Fruit fly (Drosophila melanogaster) whole organism, embryonic: ENCODE data around the gene plx.

Source experiments
- Asciz ChIP-seq: fragments of 200-800 bp; sonication (Bioruptor generic); optimal IDR thresholded peaks from 2 replicates; lab custom pipeline; 2017; ENCODE audit warnings: missing biosample characterization, mild to moderate bottlenecking, missing genetic modification characterization, missing genetic modification reagents
- Atf-2 ChIP-seq: fragments of 200-800 bp; sonication (Bioruptor generic); optimal IDR thresholded peaks from 2 replicates; lab custom pipeline; 2016; ENCODE audit warnings: missing biosample characterization, missing genetic modification characterization
- Atf6 ChIP-seq: fragments of 200-800 bp; sonication (Bioruptor generic); IDR thresholded peaks from 2 replicates; pipeline ENCODE4 v1.3.6; 2022; ENCODE audit warnings: missing biosample characterization, missing genetic modification characterization
- CG10959 ChIP-seq: fragments of 200-800 bp; sonication (Bioruptor generic); IDR thresholded peaks from 2 replicates; pipeline ENCODE4 v1.3.6; 2022; ENCODE audit warnings: missing biosample characterization, missing genetic modification characterization
- CG11723 ChIP-seq: fragments of 200-800 bp; sonication (Bioruptor generic); optimal IDR thresholded peaks from 2 replicates; lab custom pipeline; 2017; ENCODE audit warnings: missing biosample characterization, mild to moderate bottlenecking, missing genetic modification characterization
- CG12071 ChIP-seq: fragments of 200-800 bp; sonication (Bioruptor generic); optimal IDR thresholded peaks from 3 replicates; lab custom pipeline; 2018; ENCODE audit warnings: missing biosample characterization, mild to moderate bottlenecking, missing genetic modification characterization
- CG1233 ChIP-seq: fragments of 200-800 bp; sonication (Bioruptor generic); optimal IDR thresholded peaks from 4 replicates; lab custom pipeline; 2018; ENCODE audit warnings: missing biosample characterization, mild to moderate bottlenecking, missing genetic modification characterization
- CG13624 ChIP-seq: fragments of 200-800 bp; sonication (Bioruptor generic); optimal IDR thresholded peaks from 2 replicates; lab custom pipeline; 2016; ENCODE audit warnings: missing biosample characterization, missing genetic modification characterization
- CG14014 ChIP-seq: fragments of 200-800 bp; sonication (Bioruptor generic); IDR thresholded peaks from 2 replicates; pipeline ENCODE4 v1.3.6; 2022; ENCODE audit warnings: missing biosample characterization, missing genetic modification characterization
- CG14710 ChIP-seq: fragments of 200-800 bp; sonication (Bioruptor generic); optimal IDR thresholded peaks from 3 replicates; lab custom pipeline; 2019; ENCODE audit warnings: missing biosample characterization, mild to moderate bottlenecking, missing genetic modification characterization, moderate library complexity
- CG17328 ChIP-seq: fragments of 200-800 bp; sonication (Bioruptor generic); IDR thresholded peaks from 2 replicates; pipeline ENCODE4 v1.3.6; 2022; ENCODE audit warnings: missing biosample characterization, missing genetic modification characterization
- CG3838 ChIP-seq: fragments of 200-800 bp; sonication (Bioruptor generic); optimal IDR thresholded peaks from 3 replicates; lab custom pipeline; 2016; ENCODE audit warnings: missing biosample characterization, missing genetic modification characterization
- CG42726 ChIP-seq: fragments of 200-800 bp; sonication (Bioruptor generic); IDR thresholded peaks from 2 replicates; pipeline ENCODE4 v1.3.6; 2022; ENCODE audit warnings: missing biosample characterization, missing genetic modification characterization; ENCODE audit not compliant: partially characterized antibody
- CG4707 ChIP-seq: fragments of 200-800 bp; sonication (Bioruptor generic); optimal IDR thresholded peaks from 2 replicates; lab custom pipeline; 2018; ENCODE audit warnings: missing biosample characterization, mild to moderate bottlenecking, missing genetic modification characterization, moderate library complexity
- CG6683 ChIP-seq: fragments of 200-800 bp; sonication (Bioruptor generic); optimal IDR thresholded peaks from 2 replicates; lab custom pipeline; 2017; ENCODE audit warnings: missing biosample characterization, mild to moderate bottlenecking, missing genetic modification characterization, missing genetic modification reagents
- CG6854 ChIP-seq: fragments of 200-800 bp; sonication (Bioruptor generic); optimal IDR thresholded peaks from 3 replicates; lab custom pipeline; 2017; ENCODE audit warnings: missing biosample characterization, mild to moderate bottlenecking, missing genetic modification characterization
- CG7271 ChIP-seq: fragments of 200-800 bp; sonication (Bioruptor generic); optimal IDR thresholded peaks from 2 replicates; lab custom pipeline; 2018; ENCODE audit warnings: missing biosample characterization, mild to moderate bottlenecking, missing genetic modification characterization, moderate library complexity
- CG7786 ChIP-seq: fragments of 200-800 bp; sonication (Bioruptor generic); optimal IDR thresholded peaks from 2 replicates; lab custom pipeline; 2016; ENCODE audit warnings: missing biosample characterization, missing genetic modification characterization
- CG8388 ChIP-seq: fragments of 200-800 bp; sonication (Bioruptor generic); optimal IDR thresholded peaks from 2 replicates; lab custom pipeline; 2019; ENCODE audit warnings: missing biosample characterization, mild to moderate bottlenecking, missing genetic modification characterization, moderate library complexity
- Dad ChIP-seq: fragments of 200-800 bp; sonication (Bioruptor generic); optimal IDR thresholded peaks from 3 replicates; lab custom pipeline; 2016; ENCODE audit warnings: missing biosample characterization, missing genetic modification characterization
- E2f1 ChIP-seq: fragments of 200-800 bp; sonication (Bioruptor generic); IDR thresholded peaks from 2 replicates; pipeline ENCODE4 v1.3.6; 2022; ENCODE audit warnings: missing biosample characterization, missing genetic modification characterization
- Elba2 ChIP-seq: fragments of 200-800 bp; sonication (Bioruptor generic); optimal IDR thresholded peaks from 3 replicates; lab custom pipeline; 2016; ENCODE audit warnings: missing biosample characterization, missing genetic modification characterization
- Ets97D ChIP-seq: fragments of 200-800 bp; sonication (Bioruptor generic); optimal IDR thresholded peaks from 3 replicates; lab custom pipeline; 2016; ENCODE audit warnings: missing biosample characterization, missing genetic modification characterization
- Fer1 ChIP-seq: fragments of 200-800 bp; sonication (Bioruptor generic); optimal IDR thresholded peaks from 2 replicates; lab custom pipeline; 2017; ENCODE audit warnings: missing biosample characterization, mild to moderate bottlenecking, missing genetic modification characterization
- HLH3B ChIP-seq: fragments of 200-800 bp; sonication (Bioruptor generic); IDR thresholded peaks from 2 replicates; pipeline ENCODE4 v1.3.6; 2022; ENCODE audit warnings: missing biosample characterization, missing genetic modification characterization
- HmgZ ChIP-seq: fragments of 200-800 bp; sonication (Bioruptor generic); optimal IDR thresholded peaks from 2 replicates; lab custom pipeline; 2018; ENCODE audit warnings: missing biosample characterization, mild to moderate bottlenecking, missing genetic modification characterization
- Rx ChIP-seq: fragments of 200-800 bp; sonication (Bioruptor generic); IDR thresholded peaks from 2 replicates; pipeline ENCODE4 v1.3.6; 2022; ENCODE audit warnings: missing biosample characterization, missing genetic modification characterization
- Sry-β ChIP-seq: fragments of 200-800 bp; sonication (Bioruptor generic); optimal IDR thresholded peaks from 2 replicates; lab custom pipeline; 2018; ENCODE audit warnings: missing biosample characterization, mild to moderate bottlenecking, missing genetic modification characterization, moderate library complexity
- Tbp ChIP-seq: fragments of >200 bp; optimal IDR thresholded peaks from 2 replicates; lab custom pipeline; 2018; ENCODE audit warnings: missing biosample characterization, missing genetic modification characterization
- bsh ChIP-seq, 2 experiments: fragments of 200-800 bp; sonication (Bioruptor generic); optimal IDR thresholded peaks; 2 replicates each; lab custom pipeline; 2017 to 2018; ENCODE audit warnings: mild to moderate bottlenecking in 2 of 2, missing biosample characterization in 2 of 2, missing genetic modification characterization in 2 of 2, moderate library complexity in 1 of 2
- cato ChIP-seq: fragments of 200-800 bp; sonication (Bioruptor generic); optimal IDR thresholded peaks from 2 replicates; lab custom pipeline; 2016; ENCODE audit warnings: missing biosample characterization, missing genetic modification characterization, borderline replicate concordance
- chif ChIP-seq, 2 experiments: fragments of 200-800 bp; sonication (Bioruptor generic); optimal IDR thresholded peaks; 3 replicates each; lab custom pipeline; 2016; ENCODE audit warnings: missing biosample characterization in 2 of 2, missing genetic modification characterization in 2 of 2
- chm ChIP-seq: fragments of 200-800 bp; sonication (Bioruptor generic); IDR thresholded peaks from 2 replicates; pipeline ENCODE4 v1.3.6; 2022; ENCODE audit warnings: missing biosample characterization, missing genetic modification characterization
- corto ChIP-seq: fragments of 200-800 bp; sonication (Bioruptor generic); optimal IDR thresholded peaks from 2 replicates; lab custom pipeline; 2016; ENCODE audit warnings: missing biosample characterization, mild to moderate bottlenecking, missing genetic modification characterization, moderate library complexity
- dati ChIP-seq: fragments of 200-800 bp; sonication (Bioruptor generic); IDR thresholded peaks from 2 replicates; pipeline ENCODE4 v1.3.6; 2022; ENCODE audit warnings: missing biosample characterization, missing genetic modification characterization
- dmrt99B ChIP-seq: fragments of 200-800 bp; sonication (Bioruptor generic); optimal IDR thresholded peaks from 2 replicates; lab custom pipeline; 2018; ENCODE audit warnings: missing biosample characterization, mild to moderate bottlenecking, missing genetic modification characterization, moderate library complexity
- dpn ChIP-seq, 2 experiments: fragments of 200-800 bp; sonication (Bioruptor generic); optimal IDR thresholded peaks; 3 replicates each; lab custom pipeline; 2016; ENCODE audit warnings: missing biosample characterization in 2 of 2, missing genetic modification characterization in 2 of 2
- fd96Cb ChIP-seq: fragments of 200-800 bp; sonication (Bioruptor generic); optimal IDR thresholded peaks from 2 replicates; lab custom pipeline; 2018; ENCODE audit warnings: missing biosample characterization, mild to moderate bottlenecking, missing genetic modification characterization, moderate library complexity
- hkb ChIP-seq, 2 experiments: fragments of 200-800 bp in 1 of 2; fragments of >200 bp in 1 of 2; sonication (Bioruptor generic) in 1 of 2; IDR thresholded peaks in 1 of 2; optimal IDR thresholded peaks in 1 of 2; 2 replicates each; pipeline versions ENCODE4 v1.3.6 to Lab custom; 2017 to 2022; ENCODE audit warnings: missing biosample characterization in 1 of 2, missing genetic modification characterization in 1 of 2
- jigr1 ChIP-seq: fragments of 200-800 bp; sonication (Bioruptor generic); IDR thresholded peaks from 3 replicates; pipeline ENCODE4 v1.3.6; 2022; ENCODE audit warnings: missing biosample characterization, missing genetic modification characterization
- maf-S ChIP-seq: fragments of 200-800 bp; sonication (Bioruptor generic); optimal IDR thresholded peaks from 2 replicates; lab custom pipeline; 2016; ENCODE audit warnings: missing biosample characterization, missing genetic modification characterization
- mld ChIP-seq: fragments of 200-800 bp; sonication (Bioruptor generic); IDR thresholded peaks from 3 replicates; pipeline ENCODE4 v1.3.6; 2022; ENCODE audit warnings: missing biosample characterization, missing genetic modification characterization; ENCODE audit not compliant: partially characterized antibody
- nmo ChIP-seq: fragments of 200-800 bp; sonication (Bioruptor generic); optimal IDR thresholded peaks from 2 replicates; lab custom pipeline; 2018; ENCODE audit warnings: missing biosample characterization, mild to moderate bottlenecking, missing genetic modification characterization, moderate library complexity
- nom ChIP-seq: fragments of 200-800 bp; sonication (Bioruptor generic); optimal IDR thresholded peaks from 2 replicates; lab custom pipeline; 2017; ENCODE audit warnings: missing biosample characterization, missing genetic modification characterization, mild to moderate bottlenecking, moderate library complexity, missing genetic modification reagents
- salm ChIP-seq: fragments of 200-800 bp; sonication (Bioruptor generic); optimal IDR thresholded peaks from 2 replicates; lab custom pipeline; 2018; ENCODE audit warnings: missing biosample characterization, mild to moderate bottlenecking, missing genetic modification characterization
- sc ChIP-seq, 3 experiments: fragments of >200 bp in 2 of 3; fragments of 200-800 bp in 1 of 3; sonication (Bioruptor generic) in 1 of 3; optimal IDR thresholded peaks; 2 replicates in 2 of 3; 3 replicates in 1 of 3; lab custom pipeline; 2017; ENCODE audit warnings: mild to moderate bottlenecking in 1 of 3, missing biosample characterization in 1 of 3, missing genetic modification characterization in 1 of 3, missing genetic modification reagents in 1 of 3
- schlank ChIP-seq: fragments of 200-800 bp; sonication (Bioruptor generic); optimal IDR thresholded peaks from 2 replicates; lab custom pipeline; 2018; ENCODE audit warnings: missing biosample characterization, mild to moderate bottlenecking, missing genetic modification characterization
- zf30C ChIP-seq: fragments of 200-800 bp; sonication (Bioruptor generic); optimal IDR thresholded peaks from 3 replicates; lab custom pipeline; 2018; ENCODE audit warnings: missing biosample characterization, mild to moderate bottlenecking, missing genetic modification characterization

Gene plx

dm6 chr3R:5672658-5673217 is 12.9 kb upstream of the plx start (continued):
- no peak for TF ChIP-seq Elba2
- TF ChIP-seq zf30C (GFP tag; lab: Kevin White, UChicago), result peak; percentile 37
- TF ChIP-seq CG6854, result peak; percentile 83
- TF ChIP-seq dmrt99B (tag; lab: Kevin White, UChicago), result no peak
- peak; percentile 27 for TF ChIP-seq CG3838 (GFP tag; lab: Kevin White, UChicago)
- peak; percentile 54 for TF ChIP-seq Dad (GFP tag; lab: Kevin White, UChicago)
- TF ChIP-seq HmgZ, result peak; percentile 85
- TF ChIP-seq maf-S, result peak; percentile 56
- peak; percentile 40 to 41 for TF ChIP-seq dpn (GFP tag; optimal IDR thresholded peaks at IDR 0.05; lab: Kevin White, UChicago)
- TF ChIP-seq CG17328 (GFP tag; lab: Robert Waterston, UW), result peak; percentile 57
- TF ChIP-seq CG11723 (GFP tag; lab: Kevin White, UChicago), result peak; percentile 87
- TF ChIP-seq HLH3B (GFP tag; lab: Robert Waterston, UW), result peak; percentile 64; the same call in 1 of the 2 replicates
- no peak for TF ChIP-seq hkb (optimal IDR thresholded peaks at IDR 0.05; lab: Kevin White, UChicago)
- peak; percentile 78 for TF ChIP-seq hkb (GFP tag; IDR thresholded peaks at IDR 0.05; lab: Robert Waterston, UW)
- no peak for TF ChIP-seq dati
- peak; percentile 33 for TF ChIP-seq Atf-2 (GFP tag; lab: Kevin White, UChicago)
- TF ChIP-seq nmo (GFP tag; lab: Kevin White, UChicago), result no peak
- peak; percentile 26 for TF ChIP-seq Ets97D (GFP tag; lab: Kevin White, UChicago)
- TF ChIP-seq CG8388 (GFP tag; lab: Kevin White, UChicago), result peak; percentile 40
- peak; percentile 31 for TF ChIP-seq corto (GFP tag; lab: Kevin White, UChicago)
- TF ChIP-seq CG14710 (tag; lab: Kevin White, UChicago), result peak; percentile 72
- peak; percentile 73 for TF ChIP-seq CG7271 (tag; lab: Kevin White, UChicago)
- no peak for TF ChIP-seq cato (GFP tag; lab: Kevin White, UChicago)
- TF ChIP-seq salm (tag; lab: Kevin White, UChicago), result peak; percentile 89
- TF ChIP-seq fd96Cb (tag; lab: Kevin White, UChicago), result no peak
- TF ChIP-seq CG14014 (GFP tag; lab: Robert Waterston, UW), result peak; percentile 61; the same call in 1 of the 2 replicates
- TF ChIP-seq schlank (tag; lab: Kevin White, UChicago), result peak; percentile 86
- peak; percentile 94 for TF ChIP-seq Asciz (GFP tag; lab: Kevin White, UChicago)
- TF ChIP-seq Tbp (GFP tag; lab: Kevin White, UChicago), result no peak
- peak; percentile 94 for TF ChIP-seq CG12071
- peak; percentile 81 for TF ChIP-seq CG6683
- no peak for TF ChIP-seq nom (GFP tag; lab: Kevin White, UChicago)
- TF ChIP-seq CG10959 (GFP tag; lab: Robert Waterston, UW), result no peak
- TF ChIP-seq CG1233 (GFP tag; lab: Kevin White, UChicago), result peak; percentile 89
- peak; percentile 28 to 53 for TF ChIP-seq chif (GFP tag; optimal IDR thresholded peaks at IDR 0.05; lab: Kevin White, UChicago)
- TF ChIP-seq Sry-β (GFP tag; lab: Kevin White, UChicago), result no peak
- TF ChIP-seq Rx (GFP tag; lab: Robert Waterston, UW), result peak; percentile 38; the same call in 1 of the 2 replicates
- 0 out of 2 replicates have a peak, but pooled peaks have one; percentile 10 for TF ChIP-seq E2f1 (GFP tag; lab: Robert Waterston, UW)
- peak; percentile 78 for TF ChIP-seq chm (GFP tag; lab: Robert Waterston, UW)
- peak; percentile 93 for TF ChIP-seq CG4707 (GFP tag; lab: Kevin White, UChicago)
- TF ChIP-seq CG13624, result peak; percentile 71
- no peak for TF ChIP-seq sc (optimal IDR thresholded peaks at IDR 0.05; lab: Kevin White, UChicago)
- peak; percentile 77 for TF ChIP-seq sc (GFP tag; optimal IDR thresholded peaks at IDR 0.05; lab: Kevin White, UChicago)
- TF ChIP-seq Fer1 (GFP tag; lab: Kevin White, UChicago), result peak; percentile 93
- TF ChIP-seq Atf6 (GFP tag; lab: Robert Waterston, UW), result peak; percentile 62
- no peak for TF ChIP-seq mld
- peak; percentile 55 to 82 for TF ChIP-seq bsh (GFP tag; optimal IDR thresholded peaks at IDR 0.05; lab: Kevin White, UChicago)
- no peak for TF ChIP-seq CG42726 (GFP tag; lab: Robert Waterston, UW)
- TF ChIP-seq jigr1 (GFP tag; lab: Robert Waterston, UW), result no peak
- TF ChIP-seq CG7786 (GFP tag; lab: Kevin White, UChicago), result peak; percentile 48
